Worm (Caenorhabditis elegans) whole organism, late embryonic: Measurements from ENCODE around the gene C35D10.5.

Experiments
- C08G9.2 ChIP-seq: sonication (generic microtip); optimal IDR thresholded peaks from 2 replicates; lab custom pipeline; 2016; ENCODE audit warnings: mild to moderate bottlenecking, missing genetic modification characterization, moderate library complexity, missing compliant biosample characterization
- C38D4.7 ChIP-seq: fragments of 200-800 bp; sonication (Bioruptor generic); optimal IDR thresholded peaks from 2 replicates; lab custom pipeline; 2018; ENCODE audit warnings: mild to moderate bottlenecking, missing genetic modification characterization, moderate library complexity, missing compliant biosample characterization
- ceh-18 ChIP-seq: sonication (generic microtip); optimal IDR thresholded peaks from 2 replicates; lab custom pipeline; 2016; ENCODE audit warnings: missing genetic modification characterization, missing compliant biosample characterization
- ceh-19 ChIP-seq: fragments of 200-800 bp; sonication (Bioruptor generic); optimal IDR thresholded peaks from 2 replicates; lab custom pipeline; 2018; ENCODE audit warnings: mild to moderate bottlenecking, missing genetic modification characterization, missing compliant biosample characterization
- ceh-2 ChIP-seq: sonication (generic microtip); optimal IDR thresholded peaks from 2 replicates; lab custom pipeline; 2016; ENCODE audit warnings: missing genotype, missing genetic modification characterization, missing compliant biosample characterization
- ceh-24 ChIP-seq: sonication (generic microtip); optimal IDR thresholded peaks from 2 replicates; lab custom pipeline; 2016; ENCODE audit warnings: mild to moderate bottlenecking, missing genetic modification characterization, missing compliant biosample characterization
- ceh-31 ChIP-seq: sonication (generic microtip); optimal IDR thresholded peaks from 2 replicates; lab custom pipeline; 2016; ENCODE audit warnings: missing genetic modification characterization, missing compliant biosample characterization
- ceh-45 ChIP-seq: fragments of 200-800 bp; sonication (Bioruptor generic); IDR thresholded peaks from 2 replicates; pipeline ENCODE4 v1.3.6; 2022; ENCODE audit warnings: missing genetic modification reagents, missing genetic modification characterization, missing compliant biosample characterization
- ceh-48 ChIP-seq: sonication (generic microtip); optimal IDR thresholded peaks from 2 replicates; lab custom pipeline; 2016; ENCODE audit warnings: missing genetic modification characterization, inconsistent platforms, missing compliant biosample characterization
- ceh-9 ChIP-seq: sonication (generic microtip); optimal IDR thresholded peaks from 2 replicates; lab custom pipeline; 2016; ENCODE audit warnings: mild to moderate bottlenecking, missing genetic modification characterization, inconsistent platforms, missing compliant biosample characterization
- dmd-4 ChIP-seq: sonication (generic microtip); optimal IDR thresholded peaks from 2 replicates; lab custom pipeline; 2016; ENCODE audit warnings: borderline replicate concordance, missing genetic modification characterization, missing compliant biosample characterization
- elt-2 ChIP-seq: sonication (generic microtip); optimal IDR thresholded peaks from 2 replicates; lab custom pipeline; 2016; ENCODE audit warnings: missing genetic modification reagents, missing genetic modification characterization, missing compliant biosample characterization
- ets-4 ChIP-seq: sonication (generic microtip); optimal IDR thresholded peaks from 2 replicates; lab custom pipeline; 2016; ENCODE audit warnings: missing genetic modification characterization, missing compliant biosample characterization
- eyg-1 ChIP-seq: sonication (generic microtip); optimal IDR thresholded peaks from 2 replicates; lab custom pipeline; 2016; ENCODE audit warnings: missing genotype, missing genetic modification characterization, missing compliant biosample characterization
- fax-1 ChIP-seq: sonication (generic microtip); optimal IDR thresholded peaks from 2 replicates; lab custom pipeline; 2016; ENCODE audit warnings: missing genotype, missing genetic modification characterization, missing compliant biosample characterization
- hlh-6 ChIP-seq: sonication (generic microtip); optimal IDR thresholded peaks from 2 replicates; lab custom pipeline; 2016; ENCODE audit warnings: missing genotype, missing genetic modification characterization, missing compliant biosample characterization
- hlh-8 ChIP-seq: sonication (generic microtip); optimal IDR thresholded peaks from 2 replicates; lab custom pipeline; 2016; ENCODE audit warnings: missing genotype, missing genetic modification characterization, missing compliant biosample characterization
- lim-6 ChIP-seq: sonication (generic microtip); optimal IDR thresholded peaks from 2 replicates; lab custom pipeline; 2016; ENCODE audit warnings: missing genetic modification characterization, missing compliant biosample characterization
- nfya-1 ChIP-seq: sonication (generic microtip); optimal IDR thresholded peaks from 2 replicates; lab custom pipeline; 2017; ENCODE audit warnings: missing genetic modification characterization, mild to moderate bottlenecking, missing compliant biosample characterization, antibody characterized with exemption, moderate library complexity
- nhr-11 ChIP-seq: fragments of 150-350 bp; optimal IDR thresholded peaks from 2 replicates; lab custom pipeline; 2014; ENCODE audit warnings: missing biosample characterization, missing genetic modification characterization
- odd-2 ChIP-seq: sonication (generic microtip); optimal IDR thresholded peaks from 2 replicates; lab custom pipeline; 2017; ENCODE audit warnings: antibody characterized with exemption, mild to moderate bottlenecking, missing genetic modification characterization, missing compliant biosample characterization
- pat-9 ChIP-seq: fragments of 200-800 bp; sonication (Bioruptor generic); optimal IDR thresholded peaks from 2 replicates; lab custom pipeline; 2018; ENCODE audit warnings: mild to moderate bottlenecking, missing genetic modification characterization, moderate library complexity, missing compliant biosample characterization
- pax-1 ChIP-seq: fragments of 150-350 bp; optimal IDR thresholded peaks from 2 replicates; lab custom pipeline; 2014; ENCODE audit warnings: missing biosample characterization, missing genetic modification characterization
- pros-1 ChIP-seq: fragments of 150-350 bp; optimal IDR thresholded peaks from 2 replicates; lab custom pipeline; 2014; ENCODE audit warnings: missing biosample characterization, missing genetic modification reagents, missing genetic modification characterization
- ref-2 ChIP-seq: sonication (generic microtip); optimal IDR thresholded peaks from 2 replicates; lab custom pipeline; 2016; ENCODE audit warnings: missing genetic modification characterization, missing compliant biosample characterization
- rnt-1 ChIP-seq: sonication (generic microtip); optimal IDR thresholded peaks from 2 replicates; lab custom pipeline; 2016; ENCODE audit warnings: missing genetic modification characterization, missing compliant biosample characterization
- sox-2 ChIP-seq: fragments of 200-800 bp; sonication (Bioruptor generic); IDR thresholded peaks from 2 replicates; pipeline ENCODE4 v1.3.6; 2022; ENCODE audit warnings: missing genetic modification reagents, missing genetic modification characterization, missing compliant biosample characterization
- syd-9 ChIP-seq: sonication (generic microtip); optimal IDR thresholded peaks from 2 replicates; lab custom pipeline; 2016; ENCODE audit warnings: mild to moderate bottlenecking, missing genetic modification characterization, moderate library complexity, missing compliant biosample characterization
- tbx-2 ChIP-seq: sonication (generic microtip); optimal IDR thresholded peaks from 2 replicates; lab custom pipeline; 2016; ENCODE audit warnings: missing genetic modification characterization, missing compliant biosample characterization
- tbx-7 ChIP-seq: sonication (generic microtip); optimal IDR thresholded peaks from 2 replicates; lab custom pipeline; 2016; ENCODE audit warnings: missing genotype, missing genetic modification characterization, missing compliant biosample characterization
- unc-3 ChIP-seq, 2 experiments: fragments of 200-800 bp in 1 of 2; sonication (Bioruptor generic) in 1 of 2; sonication (generic microtip) in 1 of 2; conservative IDR thresholded peaks in 1 of 2; optimal IDR thresholded peaks in 1 of 2; 2 replicates each; pipeline versions ENCODE4 v1.3.6 to Lab custom; 2016 to 2022; ENCODE audit warnings: missing compliant biosample characterization in 2 of 2, missing genetic modification characterization in 2 of 2, missing genetic modification reagents in 1 of 2
- unc-55 ChIP-seq: sonication (generic microtip); optimal IDR thresholded peaks from 2 replicates; lab custom pipeline; 2017; ENCODE audit warnings: missing biosample characterization, missing genetic modification reagents, missing genetic modification characterization
- zip-5 ChIP-seq: sonication (generic microtip); optimal IDR thresholded peaks from 2 replicates; lab custom pipeline; 2016; ENCODE audit warnings: missing genetic modification characterization, missing compliant biosample characterization
- ztf-16 ChIP-seq: sonication (generic microtip); optimal IDR thresholded peaks from 2 replicates; lab custom pipeline; 2017; ENCODE audit warnings: missing genetic modification characterization, missing compliant biosample characterization

The C35D10.5 gene

ce11 chrIII:4910956-4911355 lies 48.8 kb downstream of the C35D10.5 start, which contains the start of gene F26F4.2:
Gene F26F4.2 (plus strand): TSS chrIII:4911256.
- no peak for TF ChIP-seq zip-5 (tag; lab: Kevin White, UChicago)
- TF ChIP-seq ceh-45 (GFP tag; lab: Robert Waterston, UW): no peak
- TF ChIP-seq ztf-16 (tag; lab: Kevin White, UChicago): no peak
- no peak for TF ChIP-seq C08G9.2 (tag; lab: Kevin White, UChicago)
- no peak for TF ChIP-seq eyg-1 (tag; lab: Kevin White, UChicago)
- TF ChIP-seq tbx-7 (tag; lab: Kevin White, UChicago): no peak
- no peak for TF ChIP-seq pat-9
- TF ChIP-seq nhr-11 (tag; lab: Kevin White, UChicago): no peak
- no peak for TF ChIP-seq odd-2
- TF ChIP-seq elt-2 (tag; lab: Kevin White, UChicago): no peak
- no peak for TF ChIP-seq ceh-24 (tag; lab: Kevin White, UChicago)
- no peak for TF ChIP-seq syd-9 (tag; lab: Kevin White, UChicago)
- TF ChIP-seq ceh-31 (tag; lab: Kevin White, UChicago): no peak
- TF ChIP-seq pros-1 (tag; lab: Kevin White, UChicago): no peak
- TF ChIP-seq dmd-4 (tag; lab: Kevin White, UChicago): no peak
- TF ChIP-seq unc-3 (GFP tag; conservative IDR thresholded peaks at IDR 0.05; lab: Robert Waterston, UW): no peak
- TF ChIP-seq unc-3 (tag; optimal IDR thresholded peaks at IDR 0.05; lab: Kevin White, UChicago): no peak
- no peak for TF ChIP-seq ceh-19 (GFP tag; lab: Kevin White, UChicago)
- no peak for TF ChIP-seq ceh-48 (tag; lab: Kevin White, UChicago)
- no peak for TF ChIP-seq pax-1 (tag; lab: Kevin White, UChicago)

- TF ChIP-seq unc-3 (GFP tag; conservative IDR thresholded peaks at IDR 0.05; lab: Robert Waterston, UW) (no peak), unc-3 (tag; optimal IDR thresholded peaks at IDR 0.05; lab: Kevin White, UChicago) (no peak), nfya-1 (no peak), ceh-31 (tag; lab: Kevin White, UChicago) (peak; percentile 85), dmd-4 (tag; lab: Kevin White, UChicago) (no peak), fax-1 (tag; lab: Kevin White, UChicago) (peak; percentile 2), ets-4 (tag; lab: Kevin White, UChicago) (peak; percentile 75), ztf-16 (tag; lab: Kevin White, UChicago) (peak; percentile 13), ceh-9 (no peak), ref-2 (tag; lab: Kevin White, UChicago) (peak; percentile 25), C08G9.2 (tag; lab: Kevin White, UChicago) (peak; percentile 85), tbx-2 (no peak), zip-5 (tag; lab: Kevin White, UChicago) (peak; percentile 52), odd-2 (no peak), hlh-8 (tag; lab: Kevin White, UChicago) (peak; percentile 72), C38D4.7 (GFP tag; lab: Kevin White, UChicago) (no peak), unc-55 (peak; percentile 30), tbx-7 (tag; lab: Kevin White, UChicago) (peak; percentile 71), ceh-19 (GFP tag; lab: Kevin White, UChicago) (no peak), lim-6 (tag; lab: Kevin White, UChicago) (peak; percentile 39), hlh-6 (no peak), ceh-18 (tag; lab: Kevin White, UChicago) (peak; percentile 38), ceh-2 (tag; lab: Kevin White, UChicago) (peak; percentile 71), rnt-1 (peak; percentile 7), sox-2 (no peak)
- TF ChIP-seq, all 69 proteins: peak for 14
Measured at ce11 chrIII:4912317-4912716, 50.2 kb downstream of the C35D10.5 start, which contains the start of the genes F26F4.9 and cee-1. Gene F26F4.9 (minus strand): TSS chrIII:4912521. Gene cee-1 (plus strand): TSS chrIII:4912699.
